Fruit fly (Drosophila melanogaster): ENCODE measurements around the gene Spg7.

DNA sequence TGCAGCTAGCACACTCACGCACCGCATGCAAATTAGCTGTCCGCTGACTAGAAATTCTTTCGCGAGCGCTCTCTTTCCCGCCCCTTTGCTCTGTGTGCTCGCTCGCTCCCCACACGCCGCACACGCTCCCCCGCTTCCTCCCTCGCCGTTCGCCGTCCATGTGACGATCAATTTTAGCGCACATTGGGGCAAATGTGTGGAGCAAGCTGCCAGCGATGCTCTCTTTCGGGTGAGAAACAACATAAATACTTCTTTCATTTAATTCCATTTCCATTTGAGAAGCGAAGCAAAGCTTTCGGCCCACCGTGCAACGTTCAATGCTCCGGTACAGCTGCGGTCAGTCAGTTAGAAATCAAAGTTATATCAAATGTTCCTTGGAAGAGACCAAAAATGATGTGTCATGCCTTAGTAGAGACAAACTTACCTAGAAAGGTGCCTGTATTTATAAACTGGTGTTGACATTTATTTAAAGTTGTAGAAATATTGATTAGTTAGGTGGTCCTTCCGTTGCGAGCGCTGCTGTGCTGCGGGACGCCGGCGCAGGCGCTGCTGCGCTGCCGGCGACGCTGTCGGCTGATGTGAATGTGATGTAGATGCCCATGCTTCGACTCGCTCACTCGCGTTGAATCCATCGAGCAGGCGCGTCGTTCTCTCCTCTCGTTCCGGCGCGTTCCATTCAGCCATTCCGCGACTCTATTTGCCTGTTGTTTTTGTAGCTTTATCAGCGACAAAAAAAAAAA, 51.8 kb downstream of the Spg7 start:
- peak; percentile 97 for TF ChIP-seq CG8159 (tag; optimal IDR thresholded peaks at IDR 0.05)
- peak; percentile 97 for TF ChIP-seq CG34367 (tag; optimal IDR thresholded peaks at IDR 0.05)
- peak; percentile 98 for TF ChIP-seq fd96Ca (GFP tag; IDR thresholded peaks at IDR 0.05)
- TF ChIP-seq Snoo (tag; optimal IDR thresholded peaks at IDR 0.05) = peak; percentile 98
- peak; percentile 95 for TF ChIP-seq gl (tag; optimal IDR thresholded peaks at IDR 0.05)
- peak; percentile 97 for TF ChIP-seq CG15710 (tag; optimal IDR thresholded peaks at IDR 0.05)
- peak; percentile 96 for TF ChIP-seq CG9948 (tag; optimal IDR thresholded peaks at IDR 0.05)
- TF ChIP-seq CG8301 (tag; optimal IDR thresholded peaks at IDR 0.05) = peak; percentile 98
- TF ChIP-seq Pif1A (GFP tag; optimal IDR thresholded peaks at IDR 0.05) = peak; percentile 96
- TF ChIP-seq D1 (tag; optimal IDR thresholded peaks at IDR 0.05) = peak; percentile 80
- peak; percentile 98 for TF ChIP-seq CG4496 (GFP tag; IDR thresholded peaks at IDR 0.05)
